Worm (Caenorhabditis elegans) whole organism, dauer: ENCODE data around the gene Y54F10BM.6.

Experiments
- unc-62 ChIP-seq: sonication (generic microtip); optimal IDR thresholded peaks from 2 replicates; lab custom pipeline; 2017; ENCODE audit warnings: missing biosample characterization, missing genetic modification reagents, missing genetic modification characterization

The Y54F10BM.6 gene

DNA sequence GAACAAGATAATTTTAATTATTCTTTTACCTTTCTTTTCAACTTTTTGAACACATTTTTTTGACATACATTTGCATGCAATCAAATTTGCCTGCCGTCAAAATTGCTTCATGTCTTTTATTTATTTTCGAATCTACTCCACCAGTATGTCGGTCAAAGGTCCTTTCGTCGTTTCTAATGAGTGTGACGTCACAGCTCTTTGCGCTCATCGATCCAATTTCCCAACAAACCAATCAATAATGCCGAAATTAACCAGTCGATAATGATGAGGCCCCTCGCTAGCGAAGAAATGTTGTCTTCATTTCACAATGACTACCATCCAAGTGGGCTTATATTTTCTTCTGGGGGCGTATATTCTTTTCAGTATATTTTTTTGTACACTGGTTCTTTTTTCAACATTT lies at the start of gene Y54F10BM.6:
TSS of gene Y54F10BM.6 (plus strand) at position 301 of the 400 bp plus-strand sequence.
- no peak for TF ChIP-seq unc-62 (GFP tag; lab: Kevin White, UChicago)

DNA sequence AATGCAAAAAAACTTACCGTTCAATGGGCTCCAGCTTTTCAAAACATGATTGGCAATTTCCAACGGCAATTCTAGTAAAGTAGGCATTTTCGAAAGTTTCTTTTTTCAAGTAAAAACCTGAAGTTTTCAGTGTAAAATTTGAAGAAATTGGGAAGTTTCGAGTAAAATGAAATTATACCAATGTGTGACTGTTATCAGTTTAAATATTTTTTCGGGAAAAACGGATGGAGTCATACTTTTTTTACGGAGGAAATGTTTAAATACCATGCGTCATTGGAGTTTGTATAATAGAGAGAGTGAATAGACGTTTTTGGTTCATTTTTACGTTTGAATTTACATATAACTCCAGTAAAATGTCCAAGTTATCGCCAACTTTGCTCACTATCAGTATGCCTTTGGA lies 43.6 kb upstream of the Y54F10BM.6 start, which contains the start of gene fbxa-12:
TSS of gene fbxa-12 (plus strand) at position 301 of the 400 bp plus-strand sequence.
- TF ChIP-seq unc-62 (GFP tag; lab: Kevin White, UChicago): no peak

DNA sequence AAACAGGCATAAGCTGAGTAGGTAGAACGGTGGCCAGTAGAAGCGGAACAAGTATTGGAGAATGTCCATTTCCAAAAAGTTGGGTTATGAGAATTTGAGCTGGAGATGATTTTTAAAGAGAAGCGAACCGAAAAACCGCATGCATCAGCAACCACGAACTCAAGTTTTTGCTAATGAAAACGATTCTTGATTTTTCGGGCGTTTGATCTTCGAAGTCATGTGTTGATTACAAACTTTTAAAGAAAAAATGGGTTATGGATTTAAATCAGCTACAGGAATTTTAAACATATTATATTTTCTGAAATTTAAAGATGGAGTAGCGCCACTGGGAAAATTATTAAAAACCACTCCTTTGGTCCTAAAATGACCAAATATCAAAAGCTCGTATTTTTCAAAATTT lies 39.1 kb upstream of the Y54F10BM.6 start, which contains the start of gene srd-65:
TSS of gene srd-65 (minus strand) at position 101 of the 400 bp plus-strand sequence.
- no peak for TF ChIP-seq unc-62 (GFP tag; lab: Kevin White, UChicago)

DNA sequence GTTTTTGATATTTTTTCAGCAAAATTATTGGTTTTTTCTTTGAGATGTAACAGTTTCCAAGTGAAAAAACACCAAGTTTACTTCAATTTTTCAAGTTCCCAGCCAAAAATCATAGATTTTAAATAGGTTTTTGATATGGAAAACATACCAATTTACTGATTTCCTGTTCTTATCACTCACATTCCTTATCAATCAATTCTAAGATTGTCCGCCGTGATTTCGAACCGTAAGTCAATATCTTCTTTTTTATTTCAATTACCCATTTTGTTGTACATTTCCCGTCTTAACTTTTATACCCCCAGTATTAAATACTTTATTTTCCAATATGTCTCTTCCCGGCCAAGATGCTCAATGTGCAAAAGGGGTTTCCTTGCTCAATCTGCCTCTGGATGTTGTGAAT lies 38.6 kb upstream of the Y54F10BM.6 start, which contains the start of gene fbxa-38:
TSS of gene fbxa-38 (plus strand) at position 195 of the 400 bp plus-strand sequence.
- TF ChIP-seq unc-62 (GFP tag; lab: Kevin White, UChicago): no peak

DNA sequence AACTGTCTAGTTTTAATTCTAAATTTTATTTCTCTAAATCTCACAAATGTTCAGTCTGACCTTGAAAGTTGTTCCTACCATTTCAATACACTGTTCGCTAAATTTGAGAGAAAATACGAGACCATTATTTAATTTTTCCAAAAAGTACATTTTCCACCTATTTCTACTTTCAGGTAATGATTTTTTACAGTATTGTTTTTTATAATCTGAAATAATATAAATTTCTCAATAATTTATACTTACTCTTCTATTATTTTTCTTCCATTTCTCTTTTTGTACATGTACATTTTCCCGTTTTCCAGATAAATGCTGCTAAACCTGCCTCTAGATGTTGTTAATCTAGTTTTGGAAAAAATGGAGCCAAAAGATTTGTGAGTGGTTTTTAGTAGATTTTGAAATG lies 35.6 kb upstream of the Y54F10BM.6 start, which contains the start of gene fbxa-62:
TSS of gene fbxa-62 (plus strand) at position 301 of the 400 bp plus-strand sequence.
- no peak for TF ChIP-seq unc-62 (GFP tag; lab: Kevin White, UChicago)

DNA sequence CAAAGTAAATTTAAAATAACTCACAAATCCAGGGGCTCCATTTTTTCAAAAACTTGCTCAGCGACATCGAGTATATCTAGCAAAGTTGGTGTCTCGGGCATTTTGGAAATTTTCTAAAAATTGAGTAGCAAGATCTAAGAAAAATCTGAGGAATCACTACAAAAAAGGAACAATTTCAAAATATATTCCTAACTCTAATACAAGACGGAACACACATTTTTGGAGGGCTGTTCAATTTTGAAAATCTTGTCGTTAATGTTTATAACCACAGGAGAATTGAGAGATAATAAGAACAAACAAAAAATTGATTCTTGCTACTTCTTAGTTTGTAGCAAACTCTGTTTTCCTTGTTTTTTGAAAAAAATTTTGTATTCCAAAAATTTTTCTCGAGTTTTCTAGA lies 30.7 kb upstream of the Y54F10BM.6 start, which contains the start of gene fbxa-47:
TSS of gene fbxa-47 (minus strand) at position 101 of the 400 bp plus-strand sequence.
- no peak for TF ChIP-seq unc-62 (GFP tag; lab: Kevin White, UChicago)

DNA sequence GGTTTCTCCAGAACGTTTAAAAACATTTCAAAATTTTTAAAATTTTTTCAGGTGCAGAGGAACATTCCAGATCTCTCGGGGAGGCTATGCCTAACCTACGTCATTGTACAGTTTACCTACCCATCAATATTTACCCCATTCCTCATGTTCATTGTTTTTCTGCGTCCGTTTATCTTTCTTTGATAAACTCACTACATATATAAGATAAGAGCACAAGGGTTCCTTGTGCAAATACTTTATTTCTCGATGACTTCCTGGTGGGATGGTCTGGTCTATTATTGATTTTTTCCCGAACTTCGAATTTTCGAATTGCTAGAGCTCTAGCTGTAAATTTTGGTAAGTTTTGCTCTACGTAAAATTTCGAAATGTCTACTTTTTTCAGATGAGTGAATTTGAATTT lies 29.6 kb upstream of the Y54F10BM.6 start:
- TF ChIP-seq unc-62 (GFP tag; lab: Kevin White, UChicago): no peak

DNA sequence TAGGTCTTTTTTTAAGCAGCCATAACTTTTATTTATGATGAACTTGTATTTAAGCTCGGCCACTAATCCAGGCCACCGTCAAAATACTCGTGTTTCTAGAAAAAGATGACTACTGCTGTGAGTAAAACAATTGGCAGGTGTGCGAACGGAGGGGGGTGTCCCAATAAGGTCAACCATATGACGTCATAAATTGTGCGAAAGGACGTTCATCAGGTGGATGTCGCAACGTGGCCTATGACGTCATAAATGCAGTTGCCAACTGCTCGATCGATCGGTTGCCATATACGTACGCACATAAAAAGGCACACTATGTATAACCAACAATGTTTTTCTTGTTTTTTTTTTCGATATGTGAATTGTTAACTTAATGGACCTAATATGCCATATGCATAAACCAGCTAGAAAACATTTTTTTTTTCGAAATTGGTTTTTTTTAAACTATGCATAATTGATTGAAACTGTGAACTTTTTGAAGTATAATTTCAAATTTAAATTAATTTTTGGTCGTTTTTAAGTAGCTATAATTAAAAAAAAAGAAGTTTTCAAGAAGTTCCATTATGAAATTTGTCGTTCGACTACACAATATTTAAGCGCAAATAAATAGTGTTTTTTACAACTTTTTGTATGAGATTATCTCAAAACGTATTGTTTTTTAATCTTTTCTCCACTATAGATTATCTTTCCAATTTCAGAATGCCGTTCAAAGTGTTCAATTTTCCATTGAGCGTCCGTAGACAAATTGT lies 28.7 kb upstream of the Y54F10BM.6 start, which contains the start of gene C39B5.2:
TSS of gene C39B5.2 (plus strand) at position 693 of the 743 bp plus-strand sequence.
- TF ChIP-seq unc-62 (GFP tag; lab: Kevin White, UChicago): no peak

DNA sequence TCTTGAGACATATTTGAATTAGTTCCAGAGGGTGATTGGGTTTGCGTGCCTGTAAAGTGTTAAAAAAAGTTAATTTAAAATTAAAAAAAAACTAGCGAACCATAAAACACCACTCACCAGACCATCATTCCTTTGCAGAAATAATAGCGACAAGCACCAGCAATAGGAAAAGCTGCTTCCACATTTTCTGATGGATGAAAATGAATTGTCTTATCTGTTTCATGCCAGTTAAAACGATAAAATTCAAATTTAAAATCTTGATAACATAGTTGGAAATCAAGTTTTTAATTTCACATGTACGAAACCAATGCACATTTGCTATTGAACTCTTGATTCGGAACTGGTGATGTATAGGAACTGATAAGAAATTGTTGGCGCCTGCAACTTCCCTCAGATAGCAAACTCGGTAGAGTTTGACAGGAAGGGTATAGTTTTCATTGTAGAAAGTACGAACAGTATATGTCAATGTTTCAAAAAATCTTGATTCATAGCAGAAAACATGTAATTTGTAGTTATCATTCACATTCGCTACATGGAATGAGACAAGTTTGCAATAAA lies 23.4 kb upstream of the Y54F10BM.6 start, which contains the start of gene C39B5.10:
TSS of gene C39B5.10 (minus strand) at position 51 of the 558 bp plus-strand sequence.
- TF ChIP-seq unc-62 (GFP tag; lab: Kevin White, UChicago): no peak

DNA sequence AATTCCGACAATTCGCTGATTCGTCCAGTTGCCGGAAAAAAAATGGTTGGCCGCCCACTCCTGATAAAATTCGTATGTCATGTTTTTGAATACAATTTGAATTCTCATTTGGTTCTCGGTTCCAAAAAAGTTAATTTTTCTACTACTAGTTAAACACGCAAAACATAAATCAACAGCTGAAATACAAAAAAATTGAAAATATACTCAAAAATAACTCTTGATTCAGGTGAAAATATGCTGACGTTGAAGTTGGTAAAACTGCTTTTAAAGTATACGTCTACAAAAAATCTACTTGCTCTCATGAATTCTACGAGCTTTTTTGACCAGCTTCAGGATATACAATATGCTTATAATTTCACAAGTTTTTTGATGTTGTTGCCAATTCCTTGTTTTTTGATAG lies 22.6 kb upstream of the Y54F10BM.6 start, which contains the start of gene srz-56:
TSS of gene srz-56 (plus strand) at position 301 of the 400 bp plus-strand sequence.
- TF ChIP-seq unc-62 (GFP tag; lab: Kevin White, UChicago): no peak

DNA sequence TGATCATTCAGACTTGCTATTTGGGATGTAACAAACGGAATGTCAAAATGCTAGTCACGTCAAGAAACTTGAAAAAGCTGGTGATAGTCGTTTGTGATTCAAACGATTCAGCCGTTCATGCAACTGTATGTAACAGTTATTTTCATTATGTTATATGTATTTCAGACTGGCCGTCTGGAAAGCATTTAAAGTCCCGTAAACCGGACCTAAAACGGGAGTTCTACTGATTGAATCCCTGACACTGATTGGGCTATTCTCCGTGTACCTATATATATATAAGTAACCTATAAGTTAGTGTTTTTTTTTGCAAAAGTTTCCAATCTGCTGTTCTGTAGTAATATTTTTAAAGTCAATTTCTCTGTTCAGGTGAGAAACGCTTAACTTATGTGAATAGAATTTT lies 19.4 kb upstream of the Y54F10BM.6 start:
- TF ChIP-seq unc-62 (GFP tag; lab: Kevin White, UChicago): no peak

DNA sequence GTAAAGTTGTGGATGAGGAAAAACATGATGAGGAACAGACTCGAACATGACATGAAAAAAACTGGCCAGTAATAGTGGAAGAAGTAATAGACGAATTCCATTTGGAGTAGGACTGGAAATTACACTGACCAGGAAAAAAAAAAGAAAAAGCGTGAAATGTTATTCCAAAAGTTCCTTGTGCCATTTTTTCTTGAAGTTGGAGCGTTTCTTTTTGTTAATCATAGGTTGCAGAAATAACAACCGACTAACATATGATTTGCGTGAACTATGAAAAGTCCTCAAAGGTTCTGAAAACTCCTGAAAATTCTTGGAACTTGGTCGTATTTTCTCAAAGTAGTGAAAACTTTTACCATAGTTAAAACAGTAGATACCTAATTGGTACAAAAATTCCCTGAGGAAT lies 17.3 kb upstream of the Y54F10BM.6 start, which contains the start of gene srd-67:
TSS of gene srd-67 (minus strand) at position 101 of the 400 bp plus-strand sequence.
- no peak for TF ChIP-seq unc-62 (GFP tag; lab: Kevin White, UChicago)

DNA sequence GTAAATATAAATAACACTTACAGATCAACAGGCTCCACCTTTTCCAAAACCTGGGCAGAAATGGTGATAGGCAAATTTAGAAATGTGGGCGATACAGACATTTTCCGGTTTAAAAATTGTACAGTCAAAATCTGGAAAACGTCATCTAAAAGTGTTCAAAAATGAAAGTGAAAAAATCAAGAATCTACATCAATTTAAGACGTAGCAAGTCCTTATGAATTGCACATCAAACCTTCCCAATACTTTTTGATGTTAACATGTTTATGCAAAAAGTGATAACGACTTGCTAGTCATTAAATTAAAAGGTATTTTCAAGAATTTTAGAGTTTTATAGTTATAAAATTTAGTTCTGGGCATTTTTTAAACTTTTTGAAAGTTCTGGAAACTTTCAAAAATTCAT lies 11.7 kb upstream of the Y54F10BM.6 start, which contains the start of gene fbxa-7:
TSS of gene fbxa-7 (minus strand) at position 101 of the 400 bp plus-strand sequence.
- TF ChIP-seq unc-62 (GFP tag; lab: Kevin White, UChicago): no peak

DNA sequence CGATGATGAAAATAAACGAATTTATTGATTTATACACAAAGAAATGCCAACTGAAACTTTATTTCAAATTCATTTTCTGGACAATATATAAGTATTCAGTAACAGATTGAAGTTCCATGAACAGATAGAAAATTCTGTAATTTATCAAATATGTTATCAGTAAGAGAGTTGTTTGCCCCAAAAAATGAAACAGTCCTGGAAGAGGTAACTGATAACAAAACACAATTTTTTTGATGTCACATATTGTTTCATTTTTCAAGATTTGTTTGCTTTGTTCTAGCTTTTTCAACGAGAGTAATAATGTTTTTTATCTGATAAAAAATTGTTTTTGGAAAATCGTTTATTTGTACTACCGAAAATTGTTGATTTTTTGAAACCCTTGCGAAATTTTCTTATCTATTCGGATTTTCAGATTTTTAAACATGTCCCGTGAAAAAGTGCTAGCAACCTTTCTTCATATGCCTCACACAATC lies 10.0 kb upstream of the Y54F10BM.6 start, which contains the start of gene fbxa-73:
TSS of gene fbxa-73 (plus strand) at position 423 of the 473 bp plus-strand sequence.
- no peak for TF ChIP-seq unc-62 (GFP tag; lab: Kevin White, UChicago)

DNA sequence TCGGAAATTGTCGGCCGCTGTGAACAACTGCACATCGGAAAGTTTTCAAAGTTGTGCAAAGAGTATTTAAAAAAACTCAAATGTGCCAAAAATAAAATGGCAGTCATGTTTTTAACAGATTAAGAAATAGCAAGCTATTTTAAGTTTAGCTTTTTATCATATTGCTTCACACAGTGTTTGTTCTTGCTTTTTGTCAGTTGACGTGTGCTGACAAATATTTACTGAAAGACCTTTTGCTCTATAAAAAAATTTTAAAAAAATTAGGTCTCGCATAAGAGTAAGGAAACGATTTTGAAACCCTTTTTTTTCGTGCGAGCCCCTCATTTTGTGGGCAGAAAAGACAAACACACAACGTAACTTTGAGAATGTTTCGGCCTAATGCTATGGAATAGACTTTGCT lies 7.5 kb upstream of the Y54F10BM.6 start, which contains the start of gene fbxa-71:
TSS of gene fbxa-71 (plus strand) at position 301 of the 400 bp plus-strand sequence.
- TF ChIP-seq unc-62 (GFP tag; lab: Kevin White, UChicago): no peak
